Fruit fly (Drosophila melanogaster) whole organism, embryonic: ENCODE measurements around the gene CG14561.

Experiments
- Atf6 ChIP-seq: fragments of 200-800 bp; sonication (Bioruptor generic); IDR thresholded peaks from 2 replicates; pipeline ENCODE4 v1.3.6; 2022; ENCODE audit warnings: missing biosample characterization, missing genetic modification characterization
- BEAF-32 ChIP-seq: fragments of 200-800 bp; sonication (Bioruptor generic); optimal IDR thresholded peaks from 3 replicates; lab custom pipeline; 2017; ENCODE audit warnings: missing biosample characterization, missing genetic modification characterization, mild to moderate bottlenecking, moderate library complexity, missing genetic modification reagents
- CG10267 ChIP-seq: fragments of 200-800 bp; sonication (Bioruptor generic); optimal IDR thresholded peaks from 2 replicates; lab custom pipeline; 2018; ENCODE audit warnings: missing biosample characterization, mild to moderate bottlenecking, missing genetic modification characterization, moderate library complexity
- CG10654 ChIP-seq: fragments of 200-800 bp; sonication (Bioruptor generic); optimal IDR thresholded peaks from 2 replicates; lab custom pipeline; 2016; ENCODE audit warnings: missing biosample characterization, missing genetic modification characterization
- CG11093 ChIP-seq: fragments of 200-800 bp; sonication (Bioruptor generic); IDR thresholded peaks from 3 replicates; pipeline ENCODE4 v1.3.6; 2022; ENCODE audit warnings: missing biosample characterization, missing genetic modification characterization
- CG11504 ChIP-seq: fragments of 200-800 bp; sonication (Bioruptor generic); optimal IDR thresholded peaks from 3 replicates; lab custom pipeline; 2019; ENCODE audit warnings: missing biosample characterization, mild to moderate bottlenecking, missing genetic modification characterization, moderate library complexity
- CG12659 ChIP-seq: fragments of 200-800 bp; sonication (Bioruptor generic); optimal IDR thresholded peaks from 3 replicates; lab custom pipeline; 2017; ENCODE audit warnings: mild to moderate bottlenecking, missing biosample characterization, missing genetic modification reagents, missing genetic modification characterization
- CG13287 ChIP-seq: fragments of 200-800 bp; sonication (Bioruptor generic); IDR thresholded peaks from 2 replicates; pipeline ENCODE4 v1.3.6; 2022; ENCODE audit warnings: missing biosample characterization, missing genetic modification characterization; ENCODE audit not compliant: partially characterized antibody
- CG14710 ChIP-seq: fragments of 200-800 bp; sonication (Bioruptor generic); optimal IDR thresholded peaks from 3 replicates; lab custom pipeline; 2019; ENCODE audit warnings: missing biosample characterization, mild to moderate bottlenecking, missing genetic modification characterization, moderate library complexity
- CG1602 ChIP-seq: fragments of 200-800 bp; sonication (Bioruptor generic); optimal IDR thresholded peaks from 3 replicates; lab custom pipeline; 2016; ENCODE audit warnings: missing biosample characterization, missing genetic modification characterization
- CG17802 ChIP-seq: fragments of 200-800 bp; sonication (Bioruptor generic); optimal IDR thresholded peaks from 2 replicates; lab custom pipeline; 2018; ENCODE audit warnings: missing biosample characterization, mild to moderate bottlenecking, missing genetic modification characterization, moderate library complexity
- CG18764 ChIP-seq: fragments of 200-800 bp; sonication (Bioruptor generic); optimal IDR thresholded peaks from 3 replicates; lab custom pipeline; 2016; ENCODE audit warnings: missing biosample characterization, missing genetic modification characterization
- CG2875 ChIP-seq: fragments of 200-800 bp; sonication (Bioruptor generic); optimal IDR thresholded peaks from 2 replicates; lab custom pipeline; 2017; ENCODE audit warnings: missing biosample characterization, mild to moderate bottlenecking, missing genetic modification characterization, missing genetic modification reagents
- CG3163 ChIP-seq: fragments of 200-800 bp; sonication (Bioruptor generic); optimal IDR thresholded peaks from 3 replicates; lab custom pipeline; 2016; ENCODE audit warnings: missing biosample characterization, missing genetic modification characterization
- CG3995 ChIP-seq: fragments of 200-800 bp; sonication (Bioruptor generic); optimal IDR thresholded peaks from 3 replicates; lab custom pipeline; 2016; ENCODE audit warnings: missing biosample characterization, missing genetic modification characterization
- CG4617 ChIP-seq: fragments of 200-800 bp; sonication (Bioruptor generic); optimal IDR thresholded peaks from 3 replicates; lab custom pipeline; 2016; ENCODE audit warnings: missing biosample characterization, missing genetic modification characterization, borderline replicate concordance
- CG9932 ChIP-seq: fragments of 200-800 bp; sonication (Bioruptor generic); IDR thresholded peaks from 2 replicates; pipeline ENCODE4 v1.3.6; 2022; ENCODE audit warnings: missing biosample characterization, missing genetic modification characterization
- CHES-1-like ChIP-seq: fragments of 200-800 bp; sonication (Bioruptor generic); optimal IDR thresholded peaks from 2 replicates; lab custom pipeline; 2016; ENCODE audit warnings: missing biosample characterization, missing genetic modification characterization
- Camta ChIP-seq: fragments of 200-800 bp; sonication (Bioruptor generic); optimal IDR thresholded peaks from 2 replicates; lab custom pipeline; 2016; ENCODE audit warnings: missing biosample characterization, missing genetic modification characterization
- Chrac-16 ChIP-seq: fragments of 200-800 bp; sonication (Bioruptor generic); optimal IDR thresholded peaks from 3 replicates; lab custom pipeline; 2016; ENCODE audit warnings: missing biosample characterization, missing genetic modification characterization
- CkIIα-i1 ChIP-seq: fragments of 200-800 bp; sonication (Bioruptor generic); IDR thresholded peaks from 2 replicates; pipeline ENCODE4 v1.3.6; 2022; ENCODE audit warnings: missing biosample characterization, missing genetic modification characterization
- CoRest ChIP-seq: fragments of 200-800 bp; sonication (Bioruptor generic); optimal IDR thresholded peaks from 3 replicates; lab custom pipeline; 2018; ENCODE audit warnings: missing biosample characterization, mild to moderate bottlenecking, missing genetic modification characterization, moderate library complexity
- Dfd ChIP-seq, 2 experiments: fragments of >200 bp; optimal IDR thresholded peaks; 2 replicates each; lab custom pipeline; 2017; ENCODE audit warnings: missing biosample characterization in 2 of 2, missing genetic modification characterization in 2 of 2
- Dll ChIP-seq: fragments of 200-800 bp; sonication (Bioruptor generic); IDR thresholded peaks from 4 replicates; pipeline ENCODE4 v1.3.6; 2022; ENCODE audit warnings: missing biosample characterization, missing genetic modification characterization; ENCODE audit not compliant: partially characterized antibody
- ERR ChIP-seq: fragments of 200-800 bp; sonication (Bioruptor generic); optimal IDR thresholded peaks from 2 replicates; lab custom pipeline; 2016; ENCODE audit warnings: missing biosample characterization, missing genetic modification characterization
- HLH54F ChIP-seq: fragments of 200-800 bp; sonication (Bioruptor generic); optimal IDR thresholded peaks from 3 replicates; lab custom pipeline; 2016; ENCODE audit warnings: missing biosample characterization, missing genetic modification characterization
- HmgD ChIP-seq: fragments of 200-800 bp; sonication (Bioruptor generic); optimal IDR thresholded peaks from 3 replicates; lab custom pipeline; 2016; ENCODE audit warnings: missing biosample characterization, missing genetic modification characterization
- HmgZ ChIP-seq: fragments of 200-800 bp; sonication (Bioruptor generic); optimal IDR thresholded peaks from 2 replicates; lab custom pipeline; 2018; ENCODE audit warnings: missing biosample characterization, mild to moderate bottlenecking, missing genetic modification characterization
- Med ChIP-seq: fragments of 200-800 bp; sonication (Bioruptor generic); peaks from one replicate; lab custom pipeline; 2016; ENCODE audit warnings: missing biosample characterization, missing genetic modification characterization, mild to moderate bottlenecking, inconsistent platforms, moderate library complexity
- NFAT ChIP-seq: fragments of 200-800 bp; sonication (Bioruptor generic); IDR thresholded peaks from 2 replicates; pipeline ENCODE4 v1.3.6; 2022; ENCODE audit warnings: missing biosample characterization, missing genetic modification characterization
- NK7.1 ChIP-seq: fragments of 200-800 bp; sonication (Bioruptor generic); optimal IDR thresholded peaks from 3 replicates; lab custom pipeline; 2016; ENCODE audit warnings: missing biosample characterization, missing genetic modification characterization
- NfI ChIP-seq: fragments of 200-800 bp; sonication (Bioruptor generic); optimal IDR thresholded peaks from 3 replicates; lab custom pipeline; 2018; ENCODE audit warnings: missing biosample characterization, mild to moderate bottlenecking, missing genetic modification characterization, moderate library complexity
- Oli ChIP-seq: fragments of 200-800 bp; sonication (Bioruptor generic); optimal IDR thresholded peaks from 2 replicates; lab custom pipeline; 2018; ENCODE audit warnings: missing biosample characterization, mild to moderate bottlenecking, missing genetic modification characterization, moderate library complexity
- Xbp1 ChIP-seq: fragments of 200-800 bp; sonication (Bioruptor generic); optimal IDR thresholded peaks from 3 replicates; lab custom pipeline; 2016; ENCODE audit warnings: missing biosample characterization, mild to moderate bottlenecking, missing genetic modification characterization
- ac ChIP-seq: fragments of 200-800 bp; sonication (Bioruptor generic); optimal IDR thresholded peaks from 3 replicates; lab custom pipeline; 2017; ENCODE audit warnings: missing biosample characterization, mild to moderate bottlenecking, missing genetic modification characterization
- ato ChIP-seq: fragments of 200-800 bp; sonication (Bioruptor generic); IDR thresholded peaks from 2 replicates; pipeline ENCODE4 v1.3.6; 2022; ENCODE audit warnings: missing biosample characterization, missing genetic modification characterization; ENCODE audit not compliant: partially characterized antibody
- chinmo ChIP-seq: fragments of 200-800 bp; sonication (Bioruptor generic); IDR thresholded peaks from 4 replicates; pipeline ENCODE4 v1.3.6; 2022; ENCODE audit warnings: missing biosample characterization, missing genetic modification characterization; ENCODE audit not compliant: partially characterized antibody
- ewg ChIP-seq: fragments of 200-800 bp; sonication (Bioruptor generic); optimal IDR thresholded peaks from 3 replicates; lab custom pipeline; 2017; ENCODE audit warnings: mild to moderate bottlenecking, missing biosample characterization, missing genetic modification reagents, missing genetic modification characterization
- exex ChIP-seq: fragments of 200-800 bp; sonication (Bioruptor generic); optimal IDR thresholded peaks from 4 replicates; lab custom pipeline; 2018; ENCODE audit warnings: missing biosample characterization, mild to moderate bottlenecking, missing genetic modification characterization, moderate library complexity
- fd3F ChIP-seq: fragments of 200-800 bp; sonication (Bioruptor generic); optimal IDR thresholded peaks from 2 replicates; lab custom pipeline; 2018; ENCODE audit warnings: missing biosample characterization, mild to moderate bottlenecking, missing genetic modification characterization, moderate library complexity
- fd64A ChIP-seq: fragments of 200-800 bp; sonication (Bioruptor generic); optimal IDR thresholded peaks from 3 replicates; lab custom pipeline; 2018; ENCODE audit warnings: missing biosample characterization, mild to moderate bottlenecking, missing genetic modification characterization
- kah ChIP-seq: fragments of 200-800 bp; sonication (Bioruptor generic); optimal IDR thresholded peaks from 2 replicates; lab custom pipeline; 2018; ENCODE audit warnings: missing biosample characterization, mild to moderate bottlenecking, missing genetic modification characterization
- klu ChIP-seq: fragments of 200-800 bp; sonication (Bioruptor generic); IDR thresholded peaks from 2 replicates; pipeline ENCODE4 v1.3.6; 2022; ENCODE audit warnings: missing biosample characterization, missing genetic modification characterization
- lmd ChIP-seq: fragments of 200-800 bp; sonication (Bioruptor generic); IDR thresholded peaks from 2 replicates; pipeline ENCODE4 v1.3.6; 2022; ENCODE audit warnings: missing biosample characterization, missing genetic modification characterization
- nmo ChIP-seq: fragments of 200-800 bp; sonication (Bioruptor generic); optimal IDR thresholded peaks from 2 replicates; lab custom pipeline; 2018; ENCODE audit warnings: missing biosample characterization, mild to moderate bottlenecking, missing genetic modification characterization, moderate library complexity
- pan ChIP-seq, 4 experiments: fragments of >200 bp in 3 of 4; fragments of 200-800 bp in 1 of 4; sonication (Bioruptor generic) in 1 of 4; optimal IDR thresholded peaks in 3 of 4; IDR thresholded peaks in 1 of 4; 2 replicates each; pipeline versions ENCODE4 v1.3.6 to Lab custom; 2017 to 2022; ENCODE audit warnings: missing biosample characterization in 2 of 4, missing genetic modification characterization in 2 of 4, mixed read lengths in 1 of 4
- sens ChIP-seq: fragments of 200-800 bp; sonication (Bioruptor generic); peaks from one replicate; lab custom pipeline; 2016; ENCODE audit warnings: missing biosample characterization, missing genetic modification characterization
- toy ChIP-seq: fragments of 200-800 bp; sonication (Bioruptor generic); IDR thresholded peaks from 2 replicates; pipeline ENCODE4 v1.3.6; 2022; ENCODE audit warnings: missing biosample characterization, missing genetic modification characterization
- zen2 ChIP-seq: fragments of 200-800 bp; sonication (Bioruptor generic); IDR thresholded peaks from 3 replicates; pipeline ENCODE4 v1.3.6; 2022; ENCODE audit warnings: missing biosample characterization, missing genetic modification characterization; ENCODE audit not compliant: partially characterized antibody

The CG14561 gene

dm6 chr3L:22074347-22074971, 8.8 kb downstream of the CG14561 start, which contains the start of gene CG7133 (continued):
- TF ChIP-seq ewg (GFP tag; lab: Kevin White, UChicago) (no peak), CG10267 (tag; lab: Kevin White, UChicago) (peak; percentile 23), CG2875 (GFP tag; lab: Kevin White, UChicago) (no peak), CG3995 (GFP tag; lab: Kevin White, UChicago) (peak; percentile 59), CG9932 (peak; percentile 57), NFAT (GFP tag; lab: Robert Waterston, UW) (no peak), klu (GFP tag; lab: Robert Waterston, UW) (no peak), Atf6 (GFP tag; lab: Robert Waterston, UW) (no peak), CG11504 (no peak), BEAF-32 (GFP tag; lab: Kevin White, UChicago) (peak; percentile 85), CoRest (tag; lab: Kevin White, UChicago) (peak; percentile 8), ato (GFP tag; lab: Robert Waterston, UW) (peak; percentile 74), CG13287 (GFP tag; lab: Robert Waterston, UW) (peak; percentile 90), ac (GFP tag; lab: Kevin White, UChicago) (no peak), HLH54F (GFP tag; lab: Kevin White, UChicago) (no peak), sens (GFP tag; lab: Kevin White, UChicago) (peak; percentile 67), CkIIα-i1 (GFP tag; lab: Robert Waterston, UW) (no peak), CG14710 (peak; percentile 42), zen2 (peak; percentile 91), kah (peak; percentile 4), NK7.1 (GFP tag; lab: Kevin White, UChicago) (no peak), HmgD (GFP tag; lab: Kevin White, UChicago) (no peak), CG3163 (GFP tag; lab: Kevin White, UChicago) (no peak), CG10654 (GFP tag; lab: Kevin White, UChicago) (no peak), exex (tag; lab: Kevin White, UChicago) (peak; percentile 7), Dfd (GFP tag; optimal IDR thresholded peaks at IDR 0.05; lab: Kevin White, UChicago) (no peak), fd3F (GFP tag; lab: Kevin White, UChicago) (no peak), CG17802 (tag; lab: Kevin White, UChicago) (peak; percentile 3), CG18764 (no peak), ERR (no peak), CG1602 (no peak), HmgZ (tag; lab: Kevin White, UChicago) (no peak), CHES-1-like (peak; percentile 3), CG4617 (GFP tag; lab: Kevin White, UChicago) (peak; percentile 24), lmd (GFP tag; lab: Robert Waterston, UW) (no peak), Chrac-16 (GFP tag; lab: Kevin White, UChicago) (no peak), chinmo (peak; percentile 71; the same call in 1 of the 4 replicates), Camta (GFP tag; lab: Kevin White, UChicago) (no peak), nmo (GFP tag; lab: Kevin White, UChicago) (peak; percentile 29), pan (optimal IDR thresholded peaks at IDR 0.05; lab: Kevin White, UChicago) (no peak), pan (GFP tag; optimal IDR thresholded peaks at IDR 0.05 in 1 of 2, IDR thresholded peaks at IDR 0.05 in 1 of 2) (no peak), toy (GFP tag; lab: Robert Waterston, UW) (no peak), Xbp1 (GFP tag; lab: Kevin White, UChicago) (peak; percentile 33), CG12659 (GFP tag; lab: Kevin White, UChicago) (peak; percentile 42), fd64A (GFP tag; lab: Kevin White, UChicago) (no peak), Oli (no peak), Dll (GFP tag; lab: Robert Waterston, UW) (peak; percentile 90), Med (peak; percentile 61), NfI (no peak), CG11093 (GFP tag; lab: Robert Waterston, UW) (no peak)
